Fruit fly (Drosophila melanogaster) whole organism, adult: ENCODE results near the gene CG9316.
A peak's percentile ranks its signal among the peaks of the same experiment; 100 is the strongest.

Experiments
- CG7045 ChIP-seq: fragments of 200-800 bp; sonication (Bioruptor generic); optimal IDR thresholded peaks from 2 replicates; lab custom pipeline; 2017; ENCODE audit warnings: missing biosample characterization, mild to moderate bottlenecking, missing genetic modification characterization
- Crg-1 ChIP-seq: fragments of 200-800 bp; sonication (Bioruptor generic); optimal IDR thresholded peaks from 2 replicates; lab custom pipeline; 2016; ENCODE audit warnings: missing biosample characterization, missing genetic modification characterization
- pad ChIP-seq: fragments of 200-800 bp; sonication (Bioruptor generic); optimal IDR thresholded peaks from 3 replicates; lab custom pipeline; 2017; ENCODE audit warnings: missing biosample characterization, missing genetic modification characterization, mild to moderate bottlenecking, moderate library complexity, missing genetic modification reagents

DNA sequence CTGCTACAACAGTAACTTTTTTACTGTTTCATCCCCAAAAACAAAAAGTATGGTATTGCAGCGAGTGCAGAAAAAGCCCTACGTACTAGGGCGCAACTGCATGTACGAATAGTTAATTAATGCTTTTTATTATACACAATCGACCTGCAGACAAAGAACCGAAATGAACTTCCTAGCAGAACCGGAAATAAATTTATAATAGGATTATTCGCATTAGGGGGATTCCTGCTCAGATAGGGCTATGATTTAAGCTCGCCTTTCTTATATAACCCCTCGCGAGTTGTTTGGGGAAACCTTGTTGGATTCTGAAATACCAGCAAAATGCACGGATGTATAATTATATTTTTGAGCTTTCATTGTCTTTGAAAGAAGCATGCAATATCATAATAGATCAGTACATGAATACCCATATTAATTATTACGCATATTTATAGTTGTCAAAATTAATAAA lies 44.7 kb downstream of the CG9316 start, which contains the start of gene Cen:
- TF ChIP-seq CG7045 (GFP tag; lab: Kevin White, UChicago) (peak; percentile 61), pad (peak; percentile 3), Crg-1 (GFP tag; lab: Kevin White, UChicago) (peak; percentile 20)
